Fruit fly (Drosophila melanogaster) whole organism, pupa: ENCODE results near the gene IFT46.

ENCODE experiments used
- CG14655 ChIP-seq: fragments of 200-800 bp; sonication (Bioruptor generic); optimal IDR thresholded peaks from 3 replicates; lab custom pipeline; 2017; ENCODE audit warnings: mild to moderate bottlenecking, missing biosample characterization, missing genetic modification reagents, missing genetic modification characterization
- CG4496 ChIP-seq: fragments of 200-800 bp; sonication (Bioruptor generic); IDR thresholded peaks from 3 replicates; pipeline ENCODE4 v1.3.6; 2022; ENCODE audit warnings: missing biosample characterization, missing genetic modification characterization
- CG8159 ChIP-seq: fragments of 200-800 bp; sonication (Bioruptor generic); optimal IDR thresholded peaks from 3 replicates; lab custom pipeline; 2018; ENCODE audit warnings: missing biosample characterization, mild to moderate bottlenecking, missing genetic modification characterization, moderate library complexity
- CG9948 ChIP-seq: fragments of 200-800 bp; sonication (Bioruptor generic); optimal IDR thresholded peaks from 2 replicates; lab custom pipeline; 2018; ENCODE audit warnings: missing biosample characterization, mild to moderate bottlenecking, missing genetic modification characterization, moderate library complexity
- Pif1A ChIP-seq: fragments of 200-800 bp; sonication (Bioruptor generic); optimal IDR thresholded peaks from 3 replicates; lab custom pipeline; 2016; ENCODE audit warnings: missing biosample characterization, missing genetic modification characterization

dm6 chr2L:18616019-18616418 lies at the start of gene IFT46:
- TF ChIP-seq CG4496 (GFP tag; lab: Robert Waterston, UW) (no peak), CG14655 (GFP tag; lab: Kevin White, UChicago) (no peak), CG9948 (tag; lab: Kevin White, UChicago) (no peak), Pif1A (GFP tag; lab: Kevin White, UChicago) (no peak), CG8159 (no peak)
